Fruit fly (Drosophila melanogaster) whole organism, wandering third instar larva: ENCODE measurements around the gene Dhfr.
A peak's percentile ranks its signal among the peaks of the same experiment; 100 is the strongest.

Experiments
- Dfd ChIP-seq: fragments of >200 bp; optimal IDR thresholded peaks from 2 replicates; lab custom pipeline; 2017; ENCODE audit warnings: missing biosample characterization, missing genetic modification characterization
- Hnf4 ChIP-seq: fragments of 200-800 bp; sonication (Bioruptor generic); optimal IDR thresholded peaks from 2 replicates; lab custom pipeline; 2016; ENCODE audit warnings: missing biosample characterization, mild to moderate bottlenecking, missing genetic modification characterization
- Hr78 ChIP-seq: fragments of >200 bp; optimal IDR thresholded peaks from 2 replicates; lab custom pipeline; 2017; ENCODE audit warnings: missing biosample characterization, missing genetic modification characterization
- Myc ChIP-seq: fragments of >200 bp; optimal IDR thresholded peaks from 2 replicates; lab custom pipeline; 2017
- Sp1 ChIP-seq: fragments of 200-800 bp; sonication (Bioruptor generic); optimal IDR thresholded peaks from 3 replicates; lab custom pipeline; 2019; ENCODE audit warnings: missing biosample characterization, mild to moderate bottlenecking, missing genetic modification characterization, moderate library complexity
- br ChIP-seq: fragments of 200-800 bp; sonication (Bioruptor generic); optimal IDR thresholded peaks from 2 replicates; lab custom pipeline; 2016; ENCODE audit warnings: missing biosample characterization, missing genetic modification characterization
- brk ChIP-seq: fragments of 200-800 bp; sonication (Bioruptor generic); optimal IDR thresholded peaks from 2 replicates; lab custom pipeline; 2016; ENCODE audit warnings: missing biosample characterization, mild to moderate bottlenecking, missing genetic modification characterization
- dl ChIP-seq, 2 experiments: fragments of 175-275, 200-275 bp in 1 of 2; fragments of 200-275 bp in 1 of 2; sonication (Bioruptor generic); optimal IDR thresholded peaks; lab custom pipeline; 2018; ENCODE audit warnings: mild to moderate bottlenecking in 2 of 2, missing biosample characterization in 2 of 2, missing genetic modification characterization in 2 of 2, moderate library complexity in 2 of 2; ENCODE audit not compliant: partially characterized antibody in 2 of 2, insufficient read depth in 1 of 2

- no peak for TF ChIP-seq Dfd (GFP tag; lab: Kevin White, UChicago)
- TF ChIP-seq Myc (lab: Kevin White, UChicago) = no peak
- peak; percentile 64 for TF ChIP-seq Sp1 (GFP tag; lab: Kevin White, UChicago)
- peak; percentile 81 for TF ChIP-seq Hnf4 (GFP tag; lab: Kevin White, UChicago)
- TF ChIP-seq brk (GFP tag; lab: Kevin White, UChicago) = no peak
- TF ChIP-seq Hr78 (GFP tag; lab: Kevin White, UChicago) = no peak
- peak; percentile 84 for TF ChIP-seq br
- peak in 1 of 2 experiments; percentile 53 for TF ChIP-seq dl (GFP tag; optimal IDR thresholded peaks at IDR 0.05; lab: Kevin White, UChicago; ENCODE audit: insufficient read depth in 1 of 2, partially characterized antibody in 2 of 2)
Measured at dm6 chr3R:16449187-16449973, 31.6 kb upstream of the Dhfr start.
